Worm (Caenorhabditis elegans) whole organism, late embryonic: ENCODE data around the gene T12G3.2.

Experiments
- C38D4.7 ChIP-seq: fragments of 200-800 bp; sonication (Bioruptor generic); optimal IDR thresholded peaks from 2 replicates; lab custom pipeline; 2018; ENCODE audit warnings: mild to moderate bottlenecking, missing genetic modification characterization, moderate library complexity, missing compliant biosample characterization
- F13H6.1 ChIP-seq: sonication (generic microtip); optimal IDR thresholded peaks from 2 replicates; lab custom pipeline; 2016; ENCODE audit warnings: missing genetic modification characterization, missing compliant biosample characterization
- ama-1 ChIP-seq: fragments of 150-350 bp; optimal IDR thresholded peaks from 2 replicates; lab custom pipeline; 2014
- elt-2 ChIP-seq: sonication (generic microtip); optimal IDR thresholded peaks from 2 replicates; lab custom pipeline; 2016; ENCODE audit warnings: missing genetic modification reagents, missing genetic modification characterization, missing compliant biosample characterization
- fkh-10 ChIP-seq: fragments of 150-350 bp; optimal IDR thresholded peaks from 2 replicates; lab custom pipeline; 2014; ENCODE audit warnings: missing biosample characterization, missing genetic modification reagents, missing genetic modification characterization
- hlh-13 ChIP-seq: fragments of 200-800 bp; sonication (Bioruptor generic); optimal IDR thresholded peaks from 2 replicates; lab custom pipeline; 2018; ENCODE audit warnings: mild to moderate bottlenecking, missing genetic modification characterization, missing compliant biosample characterization
- hlh-6 ChIP-seq: sonication (generic microtip); optimal IDR thresholded peaks from 2 replicates; lab custom pipeline; 2016; ENCODE audit warnings: missing genotype, missing genetic modification characterization, missing compliant biosample characterization
- nfya-1 ChIP-seq: sonication (generic microtip); optimal IDR thresholded peaks from 2 replicates; lab custom pipeline; 2017; ENCODE audit warnings: missing genetic modification characterization, mild to moderate bottlenecking, missing compliant biosample characterization, antibody characterized with exemption, moderate library complexity
- nhr-11 ChIP-seq: fragments of 150-350 bp; optimal IDR thresholded peaks from 2 replicates; lab custom pipeline; 2014; ENCODE audit warnings: missing biosample characterization, missing genetic modification characterization
- ttx-3 ChIP-seq: sonication (generic microtip); optimal IDR thresholded peaks from 2 replicates; lab custom pipeline; 2016; ENCODE audit warnings: missing genetic modification reagents, missing genetic modification characterization, missing compliant biosample characterization
- zip-5 ChIP-seq: sonication (generic microtip); optimal IDR thresholded peaks from 2 replicates; lab custom pipeline; 2016; ENCODE audit warnings: missing genetic modification characterization, missing compliant biosample characterization

- TF ChIP-seq ama-1 = no peak
- TF ChIP-seq ttx-3 (tag; lab: Kevin White, UChicago) = no peak
- no peak for TF ChIP-seq fkh-10
- TF ChIP-seq hlh-13 (GFP tag; lab: Kevin White, UChicago) = no peak
- no peak for TF ChIP-seq nhr-11 (tag; lab: Kevin White, UChicago)
- no peak for TF ChIP-seq nfya-1
- no peak for TF ChIP-seq elt-2
- TF ChIP-seq zip-5 = no peak
- TF ChIP-seq C38D4.7 (GFP tag; lab: Kevin White, UChicago) = no peak
- TF ChIP-seq F13H6.1 (tag; lab: Kevin White, UChicago) = no peak
- no peak for TF ChIP-seq hlh-6 (tag; lab: Kevin White, UChicago)
Observed at ce11 chrIV:12044844-12045738, 1.7 kb downstream of the T12G3.2 start.
